Worm (Caenorhabditis elegans) whole organism, late embryonic: ENCODE data around the gene C05C9.3.

Experiments
- ceh-18 ChIP-seq: sonication (generic microtip); optimal IDR thresholded peaks from 2 replicates; lab custom pipeline; 2016; ENCODE audit warnings: missing genetic modification characterization, missing compliant biosample characterization
- ceh-45 ChIP-seq: fragments of 200-800 bp; sonication (Bioruptor generic); IDR thresholded peaks from 2 replicates; pipeline ENCODE4 v1.3.6; 2022; ENCODE audit warnings: missing genetic modification reagents, missing genetic modification characterization, missing compliant biosample characterization
- elt-2 ChIP-seq: sonication (generic microtip); optimal IDR thresholded peaks from 2 replicates; lab custom pipeline; 2016; ENCODE audit warnings: missing genetic modification reagents, missing genetic modification characterization, missing compliant biosample characterization
- hlh-15 ChIP-seq: sonication (generic microtip); optimal IDR thresholded peaks from 2 replicates; lab custom pipeline; 2016; ENCODE audit warnings: missing genetic modification characterization, missing compliant biosample characterization
- lin-11 ChIP-seq: fragments of 200-800 bp; sonication (Bioruptor generic); optimal IDR thresholded peaks from 2 replicates; lab custom pipeline; 2018; ENCODE audit warnings: mild to moderate bottlenecking, missing genetic modification characterization, missing compliant biosample characterization
- nhr-232 ChIP-seq: sonication (generic microtip); optimal IDR thresholded peaks from 2 replicates; lab custom pipeline; 2016; ENCODE audit warnings: missing genetic modification characterization, missing compliant biosample characterization
- odd-2 ChIP-seq: sonication (generic microtip); optimal IDR thresholded peaks from 2 replicates; lab custom pipeline; 2017; ENCODE audit warnings: antibody characterized with exemption, mild to moderate bottlenecking, missing genetic modification characterization, missing compliant biosample characterization
- pax-1 ChIP-seq: fragments of 150-350 bp; optimal IDR thresholded peaks from 2 replicates; lab custom pipeline; 2014; ENCODE audit warnings: missing biosample characterization, missing genetic modification characterization

DNA sequence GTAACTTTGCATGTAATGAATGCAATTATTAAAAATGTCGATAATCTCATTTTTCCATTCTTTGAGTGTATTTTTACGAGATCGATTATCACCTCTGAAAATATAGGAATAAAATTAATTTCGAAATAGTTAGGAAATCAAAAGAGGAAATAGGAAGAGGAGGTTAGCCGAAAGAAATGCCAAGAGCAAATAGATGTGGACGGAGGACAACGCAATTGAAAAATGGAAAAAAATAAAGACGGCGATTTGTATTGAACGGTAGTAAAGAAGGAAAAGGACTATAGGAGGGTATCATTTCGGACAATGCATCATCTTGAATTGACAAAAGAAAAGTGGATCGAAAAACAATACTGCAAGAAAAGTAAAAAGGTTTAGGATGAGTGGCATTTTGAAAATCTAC, 36.9 kb upstream of the C05C9.3 start, which contains the start of gene F13D2.1:
- TF ChIP-seq elt-2 (tag; lab: Kevin White, UChicago) (no peak), lin-11 (tag; lab: Kevin White, UChicago) (no peak), ceh-18 (tag; lab: Kevin White, UChicago) (no peak), pax-1 (tag; lab: Kevin White, UChicago) (no peak), ceh-45 (GFP tag; lab: Robert Waterston, UW) (no peak), nhr-232 (tag; lab: Kevin White, UChicago) (no peak), odd-2 (tag; lab: Kevin White, UChicago) (no peak), hlh-15 (tag; lab: Kevin White, UChicago) (no peak)
